Worm (Caenorhabditis elegans) whole organism, young adult: ENCODE data around the gene gcs-1.
A peak's percentile ranks its signal among the peaks of the same experiment; 100 is the strongest.

Experiments used
- F33H1.4 ChIP-seq: fragments of 200-800 bp; sonication (Bioruptor generic); IDR thresholded peaks from 2 replicates; pipeline ENCODE4 v1.3.6; 2022; ENCODE audit warnings: missing genetic modification reagents, missing genetic modification characterization, missing compliant biosample characterization
- F49E8.2 ChIP-seq: sonication (generic microtip); optimal IDR thresholded peaks from 3 replicates; lab custom pipeline; 2017; ENCODE audit warnings: missing genetic modification characterization, mild to moderate bottlenecking, missing compliant biosample characterization, antibody characterized with exemption, moderate library complexity; ENCODE audit not compliant: insufficient read depth
- F57A8.1 ChIP-seq: fragments of 200-800 bp; sonication (Bioruptor generic); optimal IDR thresholded peaks from 2 replicates; lab custom pipeline; 2018; ENCODE audit warnings: mild to moderate bottlenecking, missing genetic modification characterization, moderate library complexity, missing compliant biosample characterization
- F57C9.4 ChIP-seq: sonication (generic microtip); optimal IDR thresholded peaks from 2 replicates; lab custom pipeline; 2017; ENCODE audit warnings: mild to moderate bottlenecking, missing genetic modification characterization, missing compliant biosample characterization
- T26A5.8 ChIP-seq: sonication (generic microtip); optimal IDR thresholded peaks from 2 replicates; lab custom pipeline; 2016; ENCODE audit warnings: missing genetic modification characterization, missing compliant biosample characterization
- ZK185.1 ChIP-seq: sonication (generic microtip); optimal IDR thresholded peaks from 2 replicates; lab custom pipeline; 2016; ENCODE audit warnings: mild to moderate bottlenecking, missing genetic modification characterization, missing compliant biosample characterization; ENCODE audit not compliant: poor library complexity, severe bottlenecking
- athp-1 ChIP-seq: sonication (generic microtip); optimal IDR thresholded peaks from 2 replicates; lab custom pipeline; 2017; ENCODE audit warnings: mild to moderate bottlenecking, missing genetic modification characterization, missing compliant biosample characterization
- ccch-3 ChIP-seq: fragments of 200-800 bp; sonication (Bioruptor generic); optimal IDR thresholded peaks from 2 replicates; lab custom pipeline; 2018; ENCODE audit warnings: mild to moderate bottlenecking, missing genetic modification characterization, missing compliant biosample characterization
- cebp-2 ChIP-seq: fragments of 200-800 bp; sonication (Bioruptor generic); IDR thresholded peaks from 2 replicates; pipeline ENCODE4 v1.3.6; 2022; ENCODE audit warnings: missing genetic modification characterization, missing compliant biosample characterization
- ceh-58 ChIP-seq: fragments of 200-800 bp; sonication (Bioruptor generic); IDR thresholded peaks from 2 replicates; pipeline ENCODE4 v1.3.6; 2022; ENCODE audit warnings: missing genetic modification characterization, missing compliant biosample characterization
- ceh-79 ChIP-seq: sonication (generic microtip); optimal IDR thresholded peaks from 2 replicates; lab custom pipeline; 2017; ENCODE audit warnings: mild to moderate bottlenecking, missing genetic modification characterization, missing compliant biosample characterization
- dox-1 ChIP-seq: fragments of 200-800 bp; sonication (Bioruptor generic); IDR thresholded peaks from 2 replicates; pipeline ENCODE4 v1.3.6; 2022; ENCODE audit warnings: missing genetic modification reagents, missing genetic modification characterization, missing compliant biosample characterization
- efl-1 ChIP-seq: fragments of 150-350 bp; optimal IDR thresholded peaks from 2 replicates; lab custom pipeline; 2014; ENCODE audit warnings: missing biosample characterization, missing genetic modification reagents, missing genetic modification characterization
- egl-44 ChIP-seq: fragments of 200-800 bp; sonication (Bioruptor generic); IDR thresholded peaks from 2 replicates; pipeline ENCODE4 v1.3.6; 2022; ENCODE audit warnings: missing genetic modification reagents, missing genetic modification characterization, missing compliant biosample characterization
- gei-17 ChIP-seq: fragments of 200-800 bp; sonication (Bioruptor generic); optimal IDR thresholded peaks from 2 replicates; lab custom pipeline; 2018; ENCODE audit warnings: mild to moderate bottlenecking, missing genetic modification characterization, missing compliant biosample characterization
- hmg-1.2 ChIP-seq: fragments of 200-800 bp; sonication (Bioruptor generic); IDR thresholded peaks from 2 replicates; pipeline ENCODE4 v1.3.6; 2022; ENCODE audit warnings: missing genetic modification reagents, missing genetic modification characterization, missing compliant biosample characterization
- hrde-1 ChIP-seq: sonication (generic microtip); optimal IDR thresholded peaks from 2 replicates; lab custom pipeline; 2016; ENCODE audit warnings: missing genetic modification characterization, mild to moderate bottlenecking, missing compliant biosample characterization, moderate library complexity, missing genotype, missing genetic modification reagents, borderline replicate concordance
- lin-26 ChIP-seq: fragments of 200-800 bp; sonication (Bioruptor generic); IDR thresholded peaks from 2 replicates; pipeline ENCODE4 v1.3.6; 2022; ENCODE audit warnings: missing genetic modification reagents, missing genetic modification characterization, missing compliant biosample characterization
- lsl-1 ChIP-seq: fragments of 200-800 bp; sonication (Bioruptor generic); optimal IDR thresholded peaks from 2 replicates; lab custom pipeline; 2018; ENCODE audit warnings: mild to moderate bottlenecking, missing genetic modification characterization, moderate library complexity, missing compliant biosample characterization
- mcd-1 ChIP-seq: fragments of 200-800 bp; sonication (Bioruptor generic); IDR thresholded peaks from 2 replicates; pipeline ENCODE4 v1.3.6; 2022; ENCODE audit warnings: missing genetic modification reagents, missing genetic modification characterization, missing compliant biosample characterization
- mes-4 ChIP-seq: sonication (generic microtip); optimal IDR thresholded peaks from 2 replicates; lab custom pipeline; 2016; ENCODE audit warnings: missing genotype, missing genetic modification characterization, missing compliant biosample characterization
- nfya-2 ChIP-seq: fragments of 200-800 bp; sonication (Bioruptor generic); IDR thresholded peaks from 2 replicates; pipeline ENCODE4 v1.3.6; 2022; ENCODE audit warnings: missing genetic modification reagents, missing genetic modification characterization, missing compliant biosample characterization
- nhr-120 ChIP-seq: fragments of 200-800 bp; sonication (Bioruptor generic); IDR thresholded peaks from 2 replicates; pipeline ENCODE4 v1.3.6; 2022; ENCODE audit warnings: missing genetic modification characterization, missing compliant biosample characterization
- nhr-27 ChIP-seq: fragments of 200-800 bp; sonication (Bioruptor generic); optimal IDR thresholded peaks from 2 replicates; lab custom pipeline; 2018; ENCODE audit warnings: mild to moderate bottlenecking, missing genetic modification characterization, moderate library complexity, missing compliant biosample characterization
- nhr-80 ChIP-seq: sonication (generic microtip); optimal IDR thresholded peaks from 2 replicates; lab custom pipeline; 2016; ENCODE audit warnings: missing genetic modification characterization, missing compliant biosample characterization
- repo-1 ChIP-seq: sonication (generic microtip); optimal IDR thresholded peaks from 2 replicates; lab custom pipeline; 2017; ENCODE audit warnings: mild to moderate bottlenecking, missing genetic modification characterization, missing compliant biosample characterization
- snpc-1.3 ChIP-seq: sonication (generic microtip); optimal IDR thresholded peaks from 2 replicates; lab custom pipeline; 2017; ENCODE audit warnings: missing genetic modification characterization, mild to moderate bottlenecking, missing compliant biosample characterization, antibody characterized with exemption, moderate library complexity, missing genotype, missing genetic modification reagents; ENCODE audit not compliant: insufficient read depth
- somi-1 ChIP-seq: fragments of 200-800 bp; sonication (Bioruptor generic); optimal IDR thresholded peaks from 2 replicates; lab custom pipeline; 2018; ENCODE audit warnings: mild to moderate bottlenecking, missing genetic modification characterization, missing compliant biosample characterization
- tbp1 ChIP-seq: fragments of 200-800 bp; sonication (Bioruptor generic); optimal IDR thresholded peaks from 2 replicates; lab custom pipeline; 2018; ENCODE audit warnings: mild to moderate bottlenecking, missing genetic modification characterization, missing compliant biosample characterization
- unc-62 ChIP-seq: fragments of 150-350 bp; optimal IDR thresholded peaks from 2 replicates; lab custom pipeline; 2014; ENCODE audit warnings: missing biosample characterization, missing genetic modification reagents, missing genetic modification characterization
- ztf-28 ChIP-seq: fragments of 200-800 bp; sonication (Bioruptor generic); IDR thresholded peaks from 2 replicates; pipeline ENCODE4 v1.3.6; 2022; ENCODE audit warnings: missing genetic modification reagents, missing genetic modification characterization, missing compliant biosample characterization

gcs-1 gene

DNA sequence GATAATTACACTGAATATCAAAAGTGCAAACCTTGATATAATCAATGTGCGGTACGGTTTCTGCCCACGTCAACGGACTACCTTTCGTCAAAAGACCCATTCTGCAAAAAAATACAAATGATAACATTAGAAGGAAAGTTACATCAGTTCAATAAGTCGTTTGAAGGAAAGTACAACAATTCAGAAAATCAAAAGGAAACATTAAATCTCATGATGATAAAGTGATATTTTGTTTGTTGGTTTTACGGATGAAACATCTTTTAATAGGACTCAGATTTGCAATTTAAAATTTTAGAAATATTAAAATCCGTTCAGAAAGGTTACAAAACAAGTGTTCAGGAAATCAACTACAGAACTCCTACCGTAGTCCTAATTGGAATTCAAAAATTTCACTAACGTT is at the start of gene gcs-1:
Gene gcs-1, minus strand, starts transcription at position 101 of the 400 bp plus-strand sequence.
- TF ChIP-seq efl-1 = no peak
- TF ChIP-seq nhr-80 (tag; lab: Kevin White, UChicago) = no peak
- TF ChIP-seq lin-26 (GFP tag; lab: Robert Waterston, UW) = no peak

DNA sequence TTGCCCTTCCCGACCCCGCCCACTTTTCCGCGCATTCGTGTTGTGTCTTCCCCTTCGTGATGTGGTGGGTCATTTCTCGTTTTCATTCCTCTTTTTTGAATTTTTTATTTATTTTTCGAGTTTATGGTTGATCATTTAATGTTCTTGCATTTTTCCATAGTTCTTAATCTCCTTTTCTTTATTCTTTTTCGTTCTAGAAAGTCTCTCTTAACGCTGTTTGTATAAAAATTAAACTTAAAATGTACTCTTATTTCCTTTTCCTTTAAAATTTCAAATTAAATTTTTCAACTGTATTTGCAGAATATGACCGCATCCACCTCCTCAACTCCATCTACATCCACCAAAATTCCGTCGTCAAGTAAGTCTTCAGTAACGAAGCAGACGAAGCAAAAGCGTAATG is 48.2 kb upstream of the gcs-1 start, which contains the start of gene hlh-3:
Gene hlh-3, plus strand, starts transcription at position 301 of the 400 bp plus-strand sequence.
- TF ChIP-seq ceh-58 (GFP tag; lab: Robert Waterston, UW) = no peak
- no peak for TF ChIP-seq snpc-1.3 (tag; lab: Kevin White, UChicago)
- no peak for TF ChIP-seq unc-62 (GFP tag; lab: Kevin White, UChicago)
- no peak for TF ChIP-seq gei-17 (GFP tag; lab: Kevin White, UChicago)
- TF ChIP-seq somi-1 (GFP tag; lab: Kevin White, UChicago) = no peak
- TF ChIP-seq mes-4 = no peak
- TF ChIP-seq F57A8.1 (GFP tag; lab: Kevin White, UChicago) = no peak
- no peak for TF ChIP-seq ccch-3
- TF ChIP-seq ztf-28 (GFP tag; lab: Robert Waterston, UW) = no peak

ce11 chrII:9083093-9083492 is 45.0 kb upstream of the gcs-1 start, which contains the start of gene sysm-1:
sysm-1 (minus strand) TSS chrII:9083193.
- TF ChIP-seq ZK185.1 (tag; lab: Kevin White, UChicago) = no peak
- no peak for TF ChIP-seq ceh-79 (tag; lab: Kevin White, UChicago)
- no peak for TF ChIP-seq efl-1
- TF ChIP-seq F57C9.4 = no peak
- TF ChIP-seq T26A5.8 (tag; lab: Kevin White, UChicago) = no peak
- TF ChIP-seq lsl-1 = no peak
- TF ChIP-seq nhr-80 (tag; lab: Kevin White, UChicago) = peak; percentile 4
- TF ChIP-seq cebp-2 (GFP tag; lab: Robert Waterston, UW) = no peak
- no peak for TF ChIP-seq nhr-27 (tag; lab: Kevin White, UChicago)

DNA sequence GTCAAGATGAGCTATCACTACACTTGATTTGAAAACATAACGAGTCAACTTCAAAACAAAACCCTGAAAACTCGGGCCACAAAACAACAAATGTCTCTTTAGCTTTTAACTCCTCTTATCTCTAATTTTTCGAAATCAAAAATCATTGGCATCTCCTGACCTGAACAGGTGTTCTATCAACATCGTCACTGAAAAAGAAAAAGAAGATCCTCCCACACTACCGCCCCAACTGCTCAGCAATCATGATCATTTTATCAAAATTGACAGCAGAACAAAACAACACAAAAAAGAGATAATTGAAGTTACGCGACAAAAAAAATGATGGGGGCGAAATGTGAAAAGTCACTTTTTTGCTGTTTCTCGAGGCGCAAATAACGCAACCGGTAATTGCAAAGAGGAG is 40.2 kb upstream of the gcs-1 start:
- TF ChIP-seq egl-44 = no peak
- TF ChIP-seq nhr-120 (GFP tag; lab: Robert Waterston, UW) = no peak
- no peak for TF ChIP-seq hmg-1.2 (GFP tag; lab: Robert Waterston, UW)
- no peak for TF ChIP-seq dox-1
- TF ChIP-seq athp-1 = no peak
- no peak for TF ChIP-seq F49E8.2 (tag; lab: Kevin White, UChicago)
- TF ChIP-seq F33H1.4 (GFP tag; lab: Robert Waterston, UW) = no peak
- no peak for TF ChIP-seq hrde-1 (tag; lab: Kevin White, UChicago)
- TF ChIP-seq cebp-2 (GFP tag; lab: Robert Waterston, UW) = no peak
- no peak for TF ChIP-seq tbp1 (GFP tag; lab: Kevin White, UChicago)
- no peak for TF ChIP-seq mes-4

DNA sequence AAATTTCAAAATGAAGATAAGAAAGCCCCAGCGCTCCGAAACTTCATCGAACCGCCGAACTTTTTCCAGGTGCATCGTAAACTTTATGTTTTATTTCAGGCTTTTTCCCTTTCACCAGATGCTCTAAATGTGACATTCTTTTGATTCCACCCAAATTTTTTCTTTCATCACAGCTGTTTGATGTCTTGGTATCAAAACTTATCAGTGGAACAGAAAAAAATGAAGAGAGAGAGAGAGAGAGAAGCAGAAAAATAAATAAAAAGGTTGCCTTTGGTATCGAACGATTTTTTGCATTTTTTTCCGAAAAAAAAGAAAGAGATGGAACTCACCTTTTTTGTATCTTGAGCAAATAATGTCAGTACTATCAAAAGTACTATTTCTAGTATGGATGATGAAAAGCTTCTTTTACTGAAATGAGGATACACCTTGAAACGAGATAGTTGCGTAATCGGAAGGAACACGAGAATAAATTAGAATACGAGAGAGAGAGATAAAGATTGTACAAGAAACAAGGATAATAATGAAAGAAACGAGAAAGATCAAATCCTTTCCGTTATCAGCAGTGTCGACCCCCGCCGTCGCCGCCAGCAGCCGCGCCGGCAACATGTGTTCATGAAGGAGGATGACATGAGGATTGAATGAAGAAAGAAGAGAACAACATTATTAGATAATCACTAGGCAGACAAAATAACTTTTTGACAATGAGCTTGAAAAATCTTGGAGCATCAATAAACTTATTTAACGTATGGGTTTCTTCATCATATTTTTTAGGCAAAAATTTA is 38.2 kb upstream of the gcs-1 start:
- TF ChIP-seq nhr-80 (tag; lab: Kevin White, UChicago) (peak; percentile 46), repo-1 (tag; lab: Kevin White, UChicago) (no peak), nfya-2 (GFP tag; lab: Robert Waterston, UW) (no peak), mcd-1 (no peak)
